Fruit fly (Drosophila melanogaster): Measurements from ENCODE around the gene Snapin.

Snapin gene

dm6 chr2L:2752460-2753411 is 6.7 kb downstream of the Snapin start, which contains the start of gene Pgk:
Gene Pgk (minus strand): TSS chr2L:2753068.
- TF ChIP-seq dmrt93B (GFP tag; optimal IDR thresholded peaks at IDR 0.05), result no peak
- TF ChIP-seq Dfd (GFP tag; optimal IDR thresholded peaks at IDR 0.05), result no peak
- peak; percentile 27 for TF ChIP-seq psq (GFP tag; optimal IDR thresholded peaks at IDR 0.05)
- peak; percentile 49 for TF ChIP-seq jim (GFP tag; optimal IDR thresholded peaks at IDR 0.05)
- TF ChIP-seq brk (GFP tag; optimal IDR thresholded peaks at IDR 0.05), result peak; percentile 44
- TF ChIP-seq br (GFP tag; optimal IDR thresholded peaks at IDR 0.05), result peak; percentile 61
- TF ChIP-seq CG32264 (GFP tag; optimal IDR thresholded peaks at IDR 0.05), result peak; percentile 64
- TF ChIP-seq h (GFP tag; optimal IDR thresholded peaks at IDR 0.05), result peak; percentile 79
- peak; percentile 20 for TF ChIP-seq OdsH (GFP tag; optimal IDR thresholded peaks at IDR 0.05)
- peak; percentile 35 for TF ChIP-seq ey (GFP tag; optimal IDR thresholded peaks at IDR 0.05)
- TF ChIP-seq sv (GFP tag; optimal IDR thresholded peaks at IDR 0.05), result peak; percentile 54
- no peak for TF ChIP-seq Hr78 (GFP tag; optimal IDR thresholded peaks at IDR 0.05)
- TF ChIP-seq tai (GFP tag; optimal IDR thresholded peaks at IDR 0.05), result no peak
- no peak for TF ChIP-seq CrebA (GFP tag; optimal IDR thresholded peaks at IDR 0.05; ENCODE audit: borderline replicate concordance)
- peak; percentile 59 for TF ChIP-seq HLH106 (tag; optimal IDR thresholded peaks at IDR 0.05)
- peak; percentile 66 for TF ChIP-seq fru (GFP tag; optimal IDR thresholded peaks at IDR 0.05)
- peak; percentile 85 for TF ChIP-seq Hr83 (GFP tag; optimal IDR thresholded peaks at IDR 0.05; ENCODE audit: poor library complexity, severe bottlenecking)
- TF ChIP-seq lola (GFP tag; optimal IDR thresholded peaks at IDR 0.05), result no peak
- TF ChIP-seq dsf (GFP tag; optimal IDR thresholded peaks at IDR 0.05; ENCODE audit: borderline replicate concordance), result peak; percentile 47
- TF ChIP-seq N (GFP tag; optimal IDR thresholded peaks at IDR 0.05), result no peak
- no peak for TF ChIP-seq pan (optimal IDR thresholded peaks at IDR 0.05)
- TF ChIP-seq sage (GFP tag; optimal IDR thresholded peaks at IDR 0.05), result peak; percentile 80
- no peak for TF ChIP-seq Abd-B (GFP tag; optimal IDR thresholded peaks at IDR 0.05)
- no peak for TF ChIP-seq woc (GFP tag; optimal IDR thresholded peaks at IDR 0.05)
- peak; percentile 38 to 47 for TF ChIP-seq foxo (GFP tag; optimal IDR thresholded peaks at IDR 0.05)
- TF ChIP-seq Jra (GFP tag; optimal IDR thresholded peaks at IDR 0.05), result peak; percentile 43
- TF ChIP-seq Rel (GFP tag; optimal IDR thresholded peaks at IDR 0.05), result peak; percentile 66
- TF ChIP-seq Rel (tag; optimal IDR thresholded peaks at IDR 0.05), result peak; percentile 63
- no peak for TF ChIP-seq GATAd (GFP tag; optimal IDR thresholded peaks at IDR 0.05)
- peak; percentile 98 to 99 for TF ChIP-seq dl (GFP tag; optimal IDR thresholded peaks at IDR 0.05; ENCODE audit: insufficient read depth in 1 of 2, partially characterized antibody in 2 of 2)
- peak; percentile 87 for TF ChIP-seq Sp1 (GFP tag; optimal IDR thresholded peaks at IDR 0.05)
- TF ChIP-seq Dif (GFP tag; optimal IDR thresholded peaks at IDR 0.05; ENCODE audit: partially characterized antibody), result peak; percentile 100
- TF ChIP-seq Mio (GFP tag; optimal IDR thresholded peaks at IDR 0.05), result no peak
- no peak for TF ChIP-seq usp (GFP tag; optimal IDR thresholded peaks at IDR 0.05)
- TF ChIP-seq Hnf4 (GFP tag; optimal IDR thresholded peaks at IDR 0.05), result peak; percentile 78
- no peak for TF ChIP-seq CG9705 (GFP tag; optimal IDR thresholded peaks at IDR 0.05)
- peak; percentile 62 for TF ChIP-seq rgr (GFP tag; optimal IDR thresholded peaks at IDR 0.05)
- TF ChIP-seq Myc (optimal IDR thresholded peaks at IDR 0.05), result no peak
- no peak for TF ChIP-seq Vsx2 (GFP tag; optimal IDR thresholded peaks at IDR 0.05; ENCODE audit: partially characterized antibody)

dm6 chr2L:2751904-2752459 is 7.5 kb downstream of the Snapin start, which contains the start of gene Bacc:
Gene Bacc (plus strand): TSS chr2L:2752445.
- peak; percentile 98 for TF ChIP-seq fru (GFP tag; optimal IDR thresholded peaks at IDR 0.05)
- TF ChIP-seq N (GFP tag; optimal IDR thresholded peaks at IDR 0.05), result peak; percentile 12
- no peak for TF ChIP-seq tai (GFP tag; optimal IDR thresholded peaks at IDR 0.05)
- peak; percentile 85 for TF ChIP-seq Rel (GFP tag; optimal IDR thresholded peaks at IDR 0.05)
- TF ChIP-seq Rel (tag; optimal IDR thresholded peaks at IDR 0.05), result peak; percentile 25
- peak; percentile 95 for TF ChIP-seq rgr (GFP tag; optimal IDR thresholded peaks at IDR 0.05)
- TF ChIP-seq Dif (GFP tag; optimal IDR thresholded peaks at IDR 0.05; ENCODE audit: partially characterized antibody), result peak; percentile 61
- peak; percentile 65 for TF ChIP-seq dsf (GFP tag; optimal IDR thresholded peaks at IDR 0.05; ENCODE audit: borderline replicate concordance)
- TF ChIP-seq pan (optimal IDR thresholded peaks at IDR 0.05), result no peak
- peak; percentile 82 for TF ChIP-seq CG32264 (GFP tag; optimal IDR thresholded peaks at IDR 0.05)
- TF ChIP-seq dmrt93B (GFP tag; optimal IDR thresholded peaks at IDR 0.05), result peak; percentile 96
- TF ChIP-seq Hr83 (GFP tag; optimal IDR thresholded peaks at IDR 0.05; ENCODE audit: poor library complexity, severe bottlenecking), result peak; percentile 87
- no peak for TF ChIP-seq CrebA (GFP tag; optimal IDR thresholded peaks at IDR 0.05; ENCODE audit: borderline replicate concordance)
- peak; percentile 97 for TF ChIP-seq br (GFP tag; optimal IDR thresholded peaks at IDR 0.05)
- TF ChIP-seq ey (GFP tag; optimal IDR thresholded peaks at IDR 0.05), result peak; percentile 97
- TF ChIP-seq h (GFP tag; optimal IDR thresholded peaks at IDR 0.05), result peak; percentile 96
- peak; percentile 90 for TF ChIP-seq Jra (GFP tag; optimal IDR thresholded peaks at IDR 0.05)
- no peak for TF ChIP-seq lola (GFP tag; optimal IDR thresholded peaks at IDR 0.05)
- TF ChIP-seq foxo (GFP tag; optimal IDR thresholded peaks at IDR 0.05), result peak; percentile 89 to 98
- peak; percentile 76 for TF ChIP-seq Mio (GFP tag; optimal IDR thresholded peaks at IDR 0.05)
- peak; percentile 93 for TF ChIP-seq psq (GFP tag; optimal IDR thresholded peaks at IDR 0.05)
- TF ChIP-seq Hr78 (GFP tag; optimal IDR thresholded peaks at IDR 0.05), result no peak
- peak; percentile 81 for TF ChIP-seq Hnf4 (GFP tag; optimal IDR thresholded peaks at IDR 0.05)
- peak; percentile 92 for TF ChIP-seq CG9705 (GFP tag; optimal IDR thresholded peaks at IDR 0.05)
- peak; percentile 92 for TF ChIP-seq woc (GFP tag; optimal IDR thresholded peaks at IDR 0.05)
- no peak for TF ChIP-seq usp (GFP tag; optimal IDR thresholded peaks at IDR 0.05)
- TF ChIP-seq sv (GFP tag; optimal IDR thresholded peaks at IDR 0.05), result peak; percentile 81
- peak; percentile 12 to 28 for TF ChIP-seq dl (GFP tag; optimal IDR thresholded peaks at IDR 0.05; ENCODE audit: insufficient read depth in 1 of 2, partially characterized antibody in 2 of 2)
- no peak for TF ChIP-seq GATAd (GFP tag; optimal IDR thresholded peaks at IDR 0.05)
- peak; percentile 96 for TF ChIP-seq HLH106 (tag; optimal IDR thresholded peaks at IDR 0.05)
- TF ChIP-seq brk (GFP tag; optimal IDR thresholded peaks at IDR 0.05), result peak; percentile 40
- peak; percentile 98 for TF ChIP-seq OdsH (GFP tag; optimal IDR thresholded peaks at IDR 0.05)
- no peak for TF ChIP-seq Vsx2 (GFP tag; optimal IDR thresholded peaks at IDR 0.05; ENCODE audit: partially characterized antibody)
- TF ChIP-seq Dfd (GFP tag; optimal IDR thresholded peaks at IDR 0.05), result peak; percentile 76
- TF ChIP-seq Sp1 (GFP tag; optimal IDR thresholded peaks at IDR 0.05), result peak; percentile 98
- no peak for TF ChIP-seq Abd-B (GFP tag; optimal IDR thresholded peaks at IDR 0.05)
- peak; percentile 85 for TF ChIP-seq sage (GFP tag; optimal IDR thresholded peaks at IDR 0.05)
